Fruit fly (Drosophila melanogaster) whole organism, embryonic: Measurements from ENCODE around the gene Nos.
A peak's percentile ranks its signal among the peaks of the same experiment; 100 is the strongest.

ENCODE experiments used
- Adf1 ChIP-seq: fragments of 200-800 bp; sonication (Bioruptor generic); IDR thresholded peaks from 2 replicates; pipeline ENCODE4 v1.3.6; 2022; ENCODE audit warnings: missing biosample characterization, missing genetic modification characterization
- Aef1 ChIP-seq: fragments of 200-800 bp; sonication (Bioruptor generic); IDR thresholded peaks from 3 replicates; pipeline ENCODE4 v1.3.6; 2022; ENCODE audit warnings: missing biosample characterization, missing genetic modification characterization
- CG1024 ChIP-seq: fragments of 200-800 bp; sonication (Bioruptor generic); IDR thresholded peaks from 2 replicates; pipeline ENCODE4 v1.3.6; 2022; ENCODE audit warnings: missing biosample characterization, missing genetic modification characterization
- CG11504 ChIP-seq: fragments of 200-800 bp; sonication (Bioruptor generic); optimal IDR thresholded peaks from 3 replicates; lab custom pipeline; 2019; ENCODE audit warnings: missing biosample characterization, mild to moderate bottlenecking, missing genetic modification characterization, moderate library complexity
- CG1233 ChIP-seq: fragments of 200-800 bp; sonication (Bioruptor generic); optimal IDR thresholded peaks from 4 replicates; lab custom pipeline; 2018; ENCODE audit warnings: missing biosample characterization, mild to moderate bottlenecking, missing genetic modification characterization
- CG12769 ChIP-seq: fragments of 200-800 bp; sonication (Bioruptor generic); optimal IDR thresholded peaks from 2 replicates; lab custom pipeline; 2019; ENCODE audit warnings: missing biosample characterization, mild to moderate bottlenecking, missing genetic modification characterization, moderate library complexity
- CG13123 ChIP-seq: fragments of 200-800 bp; sonication (Bioruptor generic); optimal IDR thresholded peaks from 2 replicates; lab custom pipeline; 2016; ENCODE audit warnings: missing biosample characterization, missing genetic modification characterization
- CG13624 ChIP-seq: fragments of 200-800 bp; sonication (Bioruptor generic); optimal IDR thresholded peaks from 2 replicates; lab custom pipeline; 2016; ENCODE audit warnings: missing biosample characterization, missing genetic modification characterization
- CG14667 ChIP-seq: fragments of 200-800 bp; sonication (Bioruptor generic); IDR thresholded peaks from 2 replicates; pipeline ENCODE4 v1.3.6; 2022; ENCODE audit warnings: missing biosample characterization, missing genetic modification characterization
- CG14965 ChIP-seq: fragments of 200-800 bp; sonication (Bioruptor generic); optimal IDR thresholded peaks from 2 replicates; lab custom pipeline; 2016; ENCODE audit warnings: missing biosample characterization, missing genetic modification characterization, borderline replicate concordance
- CG1602 ChIP-seq: fragments of 200-800 bp; sonication (Bioruptor generic); optimal IDR thresholded peaks from 3 replicates; lab custom pipeline; 2016; ENCODE audit warnings: missing biosample characterization, missing genetic modification characterization
- CG1647 ChIP-seq: fragments of 200-800 bp; sonication (Bioruptor generic); optimal IDR thresholded peaks from 3 replicates; lab custom pipeline; 2016; ENCODE audit warnings: missing biosample characterization, missing genetic modification characterization
- CG16779 ChIP-seq: fragments of 200-800 bp; sonication (Bioruptor generic); IDR thresholded peaks from 2 replicates; pipeline ENCODE4 v1.3.6; 2022; ENCODE audit warnings: missing biosample characterization, missing genetic modification characterization
- CG18262 ChIP-seq: fragments of 200-800 bp; optimal IDR thresholded peaks from 3 replicates; lab custom pipeline; 2019; ENCODE audit warnings: missing biosample characterization, mild to moderate bottlenecking, missing genetic modification characterization, moderate library complexity
- CG18476 ChIP-seq: fragments of 200-800 bp; sonication (Bioruptor generic); optimal IDR thresholded peaks from 2 replicates; lab custom pipeline; 2016; ENCODE audit warnings: missing biosample characterization, mild to moderate bottlenecking, missing genetic modification characterization
- CG3838 ChIP-seq: fragments of 200-800 bp; sonication (Bioruptor generic); optimal IDR thresholded peaks from 3 replicates; lab custom pipeline; 2016; ENCODE audit warnings: missing biosample characterization, missing genetic modification characterization
- CG3847 ChIP-seq: fragments of 200-800 bp; sonication (Bioruptor generic); IDR thresholded peaks from 2 replicates; pipeline ENCODE4 v1.3.6; 2022; ENCODE audit warnings: missing biosample characterization, missing genetic modification characterization
- CG6683 ChIP-seq: fragments of 200-800 bp; sonication (Bioruptor generic); optimal IDR thresholded peaks from 2 replicates; lab custom pipeline; 2017; ENCODE audit warnings: missing biosample characterization, mild to moderate bottlenecking, missing genetic modification characterization, missing genetic modification reagents
- CG7928 ChIP-seq: fragments of 200-800 bp; sonication (Bioruptor generic); optimal IDR thresholded peaks from 2 replicates; lab custom pipeline; 2017; ENCODE audit warnings: missing biosample characterization, mild to moderate bottlenecking, missing genetic modification characterization
- CG9215 ChIP-seq: fragments of 200-800 bp; sonication (Bioruptor generic); IDR thresholded peaks from 2 replicates; pipeline ENCODE4 v1.3.6; 2022; ENCODE audit warnings: missing biosample characterization, missing genetic modification characterization
- CG9437 ChIP-seq: fragments of 200-800 bp; sonication (Bioruptor generic); optimal IDR thresholded peaks from 2 replicates; lab custom pipeline; 2018; ENCODE audit warnings: missing biosample characterization, mild to moderate bottlenecking, missing genetic modification characterization
- Dref ChIP-seq: fragments of 200-800 bp; sonication (Bioruptor generic); IDR thresholded peaks from 2 replicates; pipeline ENCODE4 v1.3.6; 2022; ENCODE audit warnings: missing biosample characterization, missing genetic modification characterization
- Drgx ChIP-seq: fragments of 200-800 bp; sonication (Bioruptor generic); IDR thresholded peaks from 2 replicates; pipeline ENCODE4 v1.3.6; 2022; ENCODE audit warnings: missing biosample characterization, missing genetic modification characterization
- E2f1 ChIP-seq: fragments of 200-800 bp; sonication (Bioruptor generic); IDR thresholded peaks from 2 replicates; pipeline ENCODE4 v1.3.6; 2022; ENCODE audit warnings: missing biosample characterization, missing genetic modification characterization
- Eip74EF ChIP-seq, 2 experiments: fragments of 200-800 bp in 1 of 2; fragments of >200 bp in 1 of 2; sonication (Bioruptor generic) in 1 of 2; optimal IDR thresholded peaks; 2 replicates each; lab custom pipeline; 2017 to 2019; ENCODE audit warnings: missing biosample characterization in 2 of 2, missing genetic modification characterization in 2 of 2, mild to moderate bottlenecking in 1 of 2, moderate library complexity in 1 of 2
- Hmr ChIP-seq: fragments of 200-800 bp; sonication (Bioruptor generic); optimal IDR thresholded peaks from 3 replicates; lab custom pipeline; 2017; ENCODE audit warnings: mild to moderate bottlenecking, missing biosample characterization, missing genetic modification reagents, missing genetic modification characterization
- Myb ChIP-seq: fragments of 200-800 bp; sonication (Bioruptor generic); optimal IDR thresholded peaks from 2 replicates; lab custom pipeline; 2016; ENCODE audit warnings: missing biosample characterization, missing genetic modification characterization
- NC2β ChIP-seq: fragments of 200-800 bp; sonication (Bioruptor generic); optimal IDR thresholded peaks from 2 replicates; lab custom pipeline; 2016; ENCODE audit warnings: missing biosample characterization, missing genetic modification characterization
- Oaz ChIP-seq: fragments of 200-800 bp; sonication (Bioruptor generic); IDR thresholded peaks from 2 replicates; pipeline ENCODE4 v1.3.6; 2022; ENCODE audit warnings: missing biosample characterization, missing genetic modification characterization
- Scr ChIP-seq: fragments of 200-800 bp; sonication (Bioruptor generic); IDR thresholded peaks from 2 replicates; pipeline ENCODE4 v1.3.6; 2022; ENCODE audit warnings: missing biosample characterization, missing genetic modification characterization; ENCODE audit not compliant: partially characterized antibody
- al ChIP-seq: fragments of 200-800 bp; sonication (Bioruptor generic); IDR thresholded peaks from 2 replicates; pipeline ENCODE4 v1.3.6; 2022; ENCODE audit warnings: missing biosample characterization, missing genetic modification characterization
- cg ChIP-seq: fragments of 200-800 bp; sonication (Bioruptor generic); optimal IDR thresholded peaks from 3 replicates; lab custom pipeline; 2019; ENCODE audit warnings: missing biosample characterization, mild to moderate bottlenecking, missing genetic modification characterization, moderate library complexity
- emc ChIP-seq: fragments of 200-800 bp; sonication (Bioruptor generic); optimal IDR thresholded peaks from 2 replicates; lab custom pipeline; 2016; ENCODE audit warnings: missing biosample characterization, missing genetic modification characterization
- exex ChIP-seq: fragments of 200-800 bp; sonication (Bioruptor generic); optimal IDR thresholded peaks from 4 replicates; lab custom pipeline; 2018; ENCODE audit warnings: missing biosample characterization, mild to moderate bottlenecking, missing genetic modification characterization, moderate library complexity
- fd3F ChIP-seq: fragments of 200-800 bp; sonication (Bioruptor generic); optimal IDR thresholded peaks from 2 replicates; lab custom pipeline; 2018; ENCODE audit warnings: missing biosample characterization, mild to moderate bottlenecking, missing genetic modification characterization, moderate library complexity
- fd96Cb ChIP-seq: fragments of 200-800 bp; sonication (Bioruptor generic); optimal IDR thresholded peaks from 2 replicates; lab custom pipeline; 2018; ENCODE audit warnings: missing biosample characterization, mild to moderate bottlenecking, missing genetic modification characterization, moderate library complexity
- fu2 ChIP-seq: fragments of 200-800 bp; sonication (Bioruptor generic); optimal IDR thresholded peaks from 2 replicates; lab custom pipeline; 2016; ENCODE audit warnings: missing biosample characterization, missing genetic modification characterization
- gce ChIP-seq: fragments of 200-800 bp; sonication (Bioruptor generic); IDR thresholded peaks from 3 replicates; pipeline ENCODE4 v1.3.6; 2022; ENCODE audit warnings: missing biosample characterization, missing genetic modification characterization
- gcm ChIP-seq: fragments of 200-800 bp; sonication (Bioruptor generic); optimal IDR thresholded peaks from 2 replicates; lab custom pipeline; 2019; ENCODE audit warnings: missing biosample characterization, mild to moderate bottlenecking, missing genetic modification characterization, moderate library complexity
- gsb-n ChIP-seq: fragments of 200-800 bp; sonication (Bioruptor generic); optimal IDR thresholded peaks from 3 replicates; lab custom pipeline; 2018; ENCODE audit warnings: missing biosample characterization, mild to moderate bottlenecking, missing genetic modification characterization
- inv ChIP-seq: fragments of 200-800 bp; sonication (Bioruptor generic); IDR thresholded peaks from 2 replicates; pipeline ENCODE4 v1.3.6; 2022; ENCODE audit warnings: missing biosample characterization, missing genetic modification characterization; ENCODE audit not compliant: partially characterized antibody
- lmd ChIP-seq: fragments of 200-800 bp; sonication (Bioruptor generic); IDR thresholded peaks from 2 replicates; pipeline ENCODE4 v1.3.6; 2022; ENCODE audit warnings: missing biosample characterization, missing genetic modification characterization
- peb ChIP-seq: fragments of 200-800 bp; sonication (Bioruptor generic); IDR thresholded peaks from 2 replicates; pipeline ENCODE4 v1.3.6; 2022; ENCODE audit warnings: missing biosample characterization, missing genetic modification characterization
- psq ChIP-seq: fragments of 200-800 bp; sonication (Bioruptor generic); optimal IDR thresholded peaks from 2 replicates; lab custom pipeline; 2017; ENCODE audit warnings: missing biosample characterization, missing genetic modification characterization
- rib ChIP-seq: fragments of 200-800 bp; sonication (Bioruptor generic); IDR thresholded peaks from 2 replicates; pipeline ENCODE4 v1.3.6; 2022; ENCODE audit warnings: missing biosample characterization, missing genetic modification characterization
- tna ChIP-seq: fragments of 200-800 bp; sonication (Bioruptor generic); IDR thresholded peaks from 2 replicates; pipeline ENCODE4 v1.3.6; 2022; ENCODE audit warnings: missing biosample characterization, missing genetic modification characterization; ENCODE audit not compliant: partially characterized antibody
- tx ChIP-seq: fragments of 200-800 bp; sonication (Bioruptor generic); optimal IDR thresholded peaks from 2 replicates; lab custom pipeline; 2016; ENCODE audit warnings: missing biosample characterization, missing genetic modification characterization
- vnd ChIP-seq: fragments of 200-800 bp; sonication (Bioruptor generic); IDR thresholded peaks from 3 replicates; pipeline ENCODE4 v1.3.6; 2022; ENCODE audit warnings: missing biosample characterization, missing genetic modification characterization; ENCODE audit not compliant: partially characterized antibody
- zen ChIP-seq: fragments of 200-800 bp; sonication (Bioruptor generic); optimal IDR thresholded peaks from 3 replicates; lab custom pipeline; 2018; ENCODE audit warnings: missing biosample characterization, mild to moderate bottlenecking, missing genetic modification characterization, moderate library complexity

The Nos gene

DNA sequence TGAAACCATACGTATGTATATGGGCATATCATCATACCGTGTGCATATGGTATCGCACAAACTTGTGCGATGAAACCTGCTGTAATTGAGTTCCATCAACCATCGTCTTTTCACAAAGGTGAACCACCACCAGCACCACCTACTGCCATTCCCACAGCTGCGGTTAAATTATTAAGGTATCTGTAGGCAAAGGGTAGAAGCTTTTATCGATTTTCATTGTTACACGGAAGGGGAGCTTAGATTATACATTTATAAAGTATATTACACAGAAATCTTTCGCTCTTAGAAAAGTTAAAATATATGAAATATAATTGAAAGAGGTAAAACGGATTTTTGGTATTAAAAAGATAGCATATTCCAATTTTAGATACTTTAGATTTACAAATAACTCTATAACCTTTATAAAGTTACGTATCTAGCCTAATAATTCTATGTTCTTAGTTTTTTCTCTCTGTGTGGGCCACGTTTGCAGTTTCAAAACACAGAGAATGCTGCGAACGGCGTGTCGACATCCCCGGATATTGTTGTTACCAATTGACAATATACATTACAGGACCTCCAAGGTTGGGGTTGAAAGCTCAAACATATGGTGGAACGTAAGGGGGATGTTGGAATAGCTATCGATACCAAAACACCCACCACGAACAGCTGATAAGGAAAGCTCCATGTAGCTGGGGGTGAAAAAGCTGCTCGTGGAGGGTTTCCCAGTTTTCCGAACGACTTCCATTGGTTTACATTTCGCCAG is 76.7 kb downstream of the Nos start, which contains the start of gene CG6495 (continued):
- TF ChIP-seq Hmr (peak; percentile 67), CG9437 (GFP tag; lab: Kevin White, UChicago) (peak; percentile 4), CG1024 (no peak), peb (GFP tag; lab: Robert Waterston, UW) (no peak), psq (GFP tag; lab: Kevin White, UChicago) (no peak), rib (GFP tag; lab: Robert Waterston, UW) (no peak), E2f1 (GFP tag; lab: Robert Waterston, UW) (no peak), inv (GFP tag; lab: Robert Waterston, UW) (no peak), CG13624 (GFP tag; lab: Kevin White, UChicago) (no peak), Dref (GFP tag; lab: Robert Waterston, UW) (0 out of 2 replicates have a peak, but pooled peaks have one; percentile 32), al (GFP tag; lab: Robert Waterston, UW) (no peak), CG12769 (tag; lab: Kevin White, UChicago) (no peak), emc (GFP tag; lab: Kevin White, UChicago) (no peak), Adf1 (GFP tag; lab: Robert Waterston, UW) (no peak), CG16779 (GFP tag; lab: Robert Waterston, UW) (no peak), gce (GFP tag; lab: Robert Waterston, UW) (no peak), lmd (peak; percentile 45; the same call in 1 of the 2 replicates), Drgx (no peak), CG14667 (GFP tag; lab: Robert Waterston, UW) (0 out of 2 replicates have a peak, but pooled peaks have one; percentile 11), gcm (GFP tag; lab: Kevin White, UChicago) (peak; percentile 58), CG7928 (GFP tag; lab: Kevin White, UChicago) (no peak), tx (GFP tag; lab: Kevin White, UChicago) (no peak), zen (tag; lab: Kevin White, UChicago) (no peak), Eip74EF (GFP tag; optimal IDR thresholded peaks at IDR 0.05; lab: Kevin White, UChicago) (peak in 1 of 2 experiments; percentile 56), Myb (GFP tag; lab: Kevin White, UChicago) (no peak), CG18476 (GFP tag; lab: Kevin White, UChicago) (no peak), CG14965 (GFP tag; lab: Kevin White, UChicago) (no peak), CG18262 (tag; lab: Kevin White, UChicago) (peak; percentile 61), CG9215 (no peak), gsb-n (tag; lab: Kevin White, UChicago) (no peak), cg (GFP tag; lab: Kevin White, UChicago) (no peak), Aef1 (GFP tag; lab: Robert Waterston, UW) (no peak), exex (peak; percentile 40), Scr (GFP tag; lab: Robert Waterston, UW) (no peak), CG3847 (GFP tag; lab: Robert Waterston, UW) (no peak), tna (no peak), CG11504 (tag; lab: Kevin White, UChicago) (peak; percentile 78), NC2β (no peak), CG3838 (GFP tag; lab: Kevin White, UChicago) (no peak), CG1233 (GFP tag; lab: Kevin White, UChicago) (peak; percentile 30), Oaz (GFP tag; lab: Robert Waterston, UW) (no peak), CG6683 (peak; percentile 45), vnd (GFP tag; lab: Robert Waterston, UW) (no peak), CG1602 (GFP tag; lab: Kevin White, UChicago) (no peak), fd96Cb (peak; percentile 47), CG1647 (GFP tag; lab: Kevin White, UChicago) (no peak), fd3F (GFP tag; lab: Kevin White, UChicago) (peak; percentile 18), CG13123 (no peak), fu2 (no peak)
